Worm (Caenorhabditis elegans) whole organism, L3 larva: ENCODE data around the gene zmp-5.
A peak's percentile ranks its signal among the peaks of the same experiment; 100 is the strongest.

Source experiments
- ZK546.5 ChIP-seq: sonication (generic microtip); optimal IDR thresholded peaks from 2 replicates; lab custom pipeline; 2017; ENCODE audit warnings: missing biosample characterization, missing genetic modification characterization
- aly-2 ChIP-seq: fragments of 150-350 bp; optimal IDR thresholded peaks from 2 replicates; lab custom pipeline; 2014; ENCODE audit warnings: missing biosample characterization, missing genetic modification characterization
- ama-1 ChIP-seq: fragments of 150-350 bp; optimal IDR thresholded peaks from 2 replicates; lab custom pipeline; 2018
- ceh-16 ChIP-seq: sonication (generic microtip); optimal IDR thresholded peaks from 2 replicates; lab custom pipeline; 2017; ENCODE audit warnings: missing biosample characterization, missing genetic modification characterization
- ceh-28 ChIP-seq: fragments of 150-350 bp; optimal IDR thresholded peaks from 2 replicates; lab custom pipeline; 2014; ENCODE audit warnings: missing biosample characterization, missing genetic modification reagents, missing genetic modification characterization
- ceh-82 ChIP-seq: fragments of 150-350 bp; optimal IDR thresholded peaks from 2 replicates; lab custom pipeline; 2014; ENCODE audit warnings: missing biosample characterization, missing genetic modification characterization
- ceh-9 ChIP-seq: sonication (generic microtip); optimal IDR thresholded peaks from 2 replicates; lab custom pipeline; 2018; ENCODE audit warnings: missing biosample characterization, missing genetic modification characterization
- daf-12 ChIP-seq: fragments of 150-350 bp; optimal IDR thresholded peaks from 2 replicates; lab custom pipeline; 2014; ENCODE audit warnings: missing biosample characterization, missing genetic modification reagents, missing genetic modification characterization
- egl-27 ChIP-seq: sonication (generic microtip); optimal IDR thresholded peaks from 4 replicates; lab custom pipeline; 2017; ENCODE audit warnings: missing biosample characterization, missing genetic modification reagents, missing genetic modification characterization
- egl-5 ChIP-seq: fragments of 150-350 bp; optimal IDR thresholded peaks from 2 replicates; lab custom pipeline; 2017; ENCODE audit warnings: missing biosample characterization, missing genetic modification reagents, missing genetic modification characterization, inconsistent platforms
- elt-1 ChIP-seq: fragments of 150-350 bp; optimal IDR thresholded peaks from 2 replicates; lab custom pipeline; 2014; ENCODE audit warnings: missing biosample characterization, missing genetic modification characterization
- elt-2 ChIP-seq: sonication (generic microtip); optimal IDR thresholded peaks from 2 replicates; lab custom pipeline; 2016; ENCODE audit warnings: missing genetic modification reagents, mild to moderate bottlenecking, missing genetic modification characterization, missing compliant biosample characterization
- eor-1 ChIP-seq, 2 experiments: fragments of 150-350 bp; optimal IDR thresholded peaks; 2 replicates each; lab custom pipeline; 2014 to 2018; ENCODE audit warnings: missing biosample characterization in 2 of 2, missing genetic modification characterization in 2 of 2
- fkh-10 ChIP-seq: sonication (generic microtip); optimal IDR thresholded peaks from 2 replicates; lab custom pipeline; 2017; ENCODE audit warnings: missing biosample characterization, missing genetic modification reagents, missing genetic modification characterization
- fkh-2 ChIP-seq: fragments of 150-350 bp; optimal IDR thresholded peaks from 2 replicates; lab custom pipeline; 2014; ENCODE audit warnings: missing biosample characterization, missing genetic modification reagents, missing genetic modification characterization
- fos-1 ChIP-seq: fragments of 150-350 bp; optimal IDR thresholded peaks from 2 replicates; lab custom pipeline; 2014; ENCODE audit warnings: missing biosample characterization, missing genetic modification characterization
- hmg-11 ChIP-seq: sonication (generic microtip); optimal IDR thresholded peaks from 2 replicates; lab custom pipeline; 2016; ENCODE audit warnings: missing genetic modification characterization, missing compliant biosample characterization
- jun-1 ChIP-seq: fragments of 150-350 bp; optimal IDR thresholded peaks from 2 replicates; lab custom pipeline; 2014; ENCODE audit warnings: missing biosample characterization, missing genetic modification reagents, missing genetic modification characterization
- lin-15B ChIP-seq: fragments of 150-350 bp; optimal IDR thresholded peaks from 2 replicates; lab custom pipeline; 2014; ENCODE audit warnings: missing biosample characterization, missing genetic modification characterization
- lsy-12 ChIP-seq: sonication (generic microtip); optimal IDR thresholded peaks from 2 replicates; lab custom pipeline; 2016; ENCODE audit warnings: mild to moderate bottlenecking, missing genetic modification characterization, missing compliant biosample characterization
- mdl-1 ChIP-seq: fragments of 150-350 bp; optimal IDR thresholded peaks from 2 replicates; lab custom pipeline; 2014; ENCODE audit warnings: missing biosample characterization, missing genetic modification characterization
- mml-1 ChIP-seq: fragments of 150-350 bp; sonication (generic microtip); optimal IDR thresholded peaks from 3 replicates; lab custom pipeline; 2014; ENCODE audit warnings: missing biosample characterization, missing genetic modification characterization
- nfya-1 ChIP-seq: sonication (generic microtip); optimal IDR thresholded peaks from 2 replicates; lab custom pipeline; 2017; ENCODE audit warnings: missing genetic modification characterization, mild to moderate bottlenecking, missing compliant biosample characterization, antibody characterized with exemption, moderate library complexity; ENCODE audit not compliant: insufficient read depth
- nhr-11 ChIP-seq: fragments of 150-350 bp; optimal IDR thresholded peaks from 2 replicates; lab custom pipeline; 2014; ENCODE audit warnings: missing biosample characterization, missing genetic modification characterization
- nhr-12 ChIP-seq: fragments of 150-350 bp; optimal IDR thresholded peaks from 2 replicates; lab custom pipeline; 2014; ENCODE audit warnings: missing biosample characterization, missing genetic modification characterization
- nhr-23 ChIP-seq: fragments of 150-350 bp; optimal IDR thresholded peaks from 2 replicates; lab custom pipeline; 2014; ENCODE audit warnings: missing biosample characterization, missing genetic modification reagents, missing genetic modification characterization
- nhr-237 ChIP-seq: fragments of 150-350 bp; optimal IDR thresholded peaks from 2 replicates; lab custom pipeline; 2014; ENCODE audit warnings: missing biosample characterization, missing genetic modification characterization
- nhr-25 ChIP-seq: sonication (generic microtip); optimal IDR thresholded peaks from 2 replicates; lab custom pipeline; 2017; ENCODE audit warnings: missing biosample characterization, missing genetic modification characterization
- nhr-28 ChIP-seq: fragments of 150-350 bp; optimal IDR thresholded peaks from 2 replicates; lab custom pipeline; 2014; ENCODE audit warnings: missing biosample characterization, missing genetic modification characterization
- nhr-43 ChIP-seq: sonication (generic microtip); optimal IDR thresholded peaks from 2 replicates; lab custom pipeline; 2016; ENCODE audit warnings: mild to moderate bottlenecking, missing genetic modification characterization, missing compliant biosample characterization; ENCODE audit not compliant: poor library complexity, severe bottlenecking
- nhr-67 ChIP-seq: fragments of 150-350 bp; optimal IDR thresholded peaks from 2 replicates; lab custom pipeline; 2014; ENCODE audit warnings: missing biosample characterization, missing genetic modification characterization
- nhr-76 ChIP-seq: fragments of 150-350 bp; sonication (generic microtip); optimal IDR thresholded peaks from 5 replicates; lab custom pipeline; 2014; ENCODE audit warnings: missing biosample characterization, missing genetic modification characterization
- nhr-77 ChIP-seq: fragments of 150-350 bp; optimal IDR thresholded peaks from 2 replicates; lab custom pipeline; 2014; ENCODE audit warnings: missing biosample characterization, missing genetic modification characterization
- pha-4 ChIP-seq: fragments of 150-350 bp; optimal IDR thresholded peaks from 2 replicates; lab custom pipeline; 2014; ENCODE audit warnings: missing biosample characterization, missing genetic modification reagents, missing genetic modification characterization
- pqm-1 ChIP-seq: fragments of 150-350 bp; optimal IDR thresholded peaks from 2 replicates; lab custom pipeline; 2017; ENCODE audit warnings: missing biosample characterization, missing genetic modification characterization, inconsistent platforms
- sea-2 ChIP-seq: fragments of 150-350 bp; sonication (generic microtip); optimal IDR thresholded peaks from 4 replicates; lab custom pipeline; 2014; ENCODE audit warnings: missing biosample characterization, missing genetic modification reagents, missing genetic modification characterization
- skn-1 ChIP-seq: fragments of 150-350 bp; optimal IDR thresholded peaks from 2 replicates; lab custom pipeline; 2014; ENCODE audit warnings: missing biosample characterization, missing genetic modification characterization
- snpc-4 ChIP-seq: fragments of 150-350 bp; optimal IDR thresholded peaks from 2 replicates; lab custom pipeline; 2014; ENCODE audit warnings: missing biosample characterization, missing genetic modification characterization
- tbx-2 ChIP-seq: sonication (generic microtip); optimal IDR thresholded peaks from 2 replicates; lab custom pipeline; 2016; ENCODE audit warnings: mild to moderate bottlenecking, missing genetic modification characterization, missing compliant biosample characterization
- unc-39 ChIP-seq: sonication (generic microtip); optimal IDR thresholded peaks from 4 replicates; lab custom pipeline; 2017; ENCODE audit warnings: missing biosample characterization, missing genetic modification characterization
- unc-62 ChIP-seq: fragments of 150-350 bp; sonication (generic microtip); optimal IDR thresholded peaks from 4 replicates; lab custom pipeline; 2014; ENCODE audit warnings: missing biosample characterization, missing genetic modification reagents, missing genetic modification characterization
- zag-1 ChIP-seq: fragments of 150-350 bp; optimal IDR thresholded peaks from 2 replicates; lab custom pipeline; 2014; ENCODE audit warnings: missing biosample characterization, missing genetic modification characterization
- ztf-4 ChIP-seq: fragments of 150-350 bp; optimal IDR thresholded peaks from 2 replicates; lab custom pipeline; 2014; ENCODE audit warnings: missing biosample characterization, missing genetic modification characterization

The zmp-5 gene

ce11 chrX:12664987-12665451 lies 18.1 kb downstream of the zmp-5 start (continued):
- TF ChIP-seq fkh-2 (tag; lab: Kevin White, UChicago) (no peak), nhr-43 (peak; percentile 77)

ce11 chrX:12665799-12666198 lies 18.9 kb downstream of the zmp-5 start:
- TF ChIP-seq sea-2 (GFP tag; lab: Kevin White, UChicago) = no peak
- peak; percentile 82 for TF ChIP-seq ama-1 (lab: Kevin White, UChicago)

DNA sequence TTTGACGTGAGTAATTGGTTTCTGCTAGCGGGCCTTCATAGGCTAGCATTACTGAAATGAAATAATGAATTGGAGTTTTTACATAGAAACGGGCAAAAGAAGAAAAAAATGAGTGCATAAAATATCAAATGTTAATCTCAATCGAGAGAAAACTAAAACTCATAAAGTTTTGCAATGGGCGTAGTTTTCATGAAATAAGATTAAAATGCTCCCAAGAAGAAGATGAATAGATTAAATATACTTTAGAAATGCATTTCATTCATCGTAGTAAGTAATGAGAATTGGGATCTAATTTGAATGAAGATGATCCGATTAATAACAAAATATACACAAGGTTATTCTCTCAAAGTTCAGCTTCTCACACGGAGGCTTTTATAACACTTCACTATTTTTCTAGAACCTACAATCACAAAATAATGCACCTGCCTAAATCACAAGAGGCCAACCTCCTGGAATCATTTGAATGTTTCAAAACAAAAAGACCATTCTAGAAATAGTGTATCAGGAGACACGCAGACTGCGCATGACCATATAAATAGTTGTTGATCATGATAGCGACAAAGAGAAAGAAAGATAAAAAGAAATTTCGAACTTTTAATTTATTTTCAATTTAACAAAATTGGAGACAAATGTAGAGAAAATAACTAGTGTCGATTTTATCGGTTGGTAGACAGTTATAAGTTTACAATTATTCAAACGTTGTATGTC lies 21.0 kb downstream of the zmp-5 start, which contains the start of gene nhr-17:
Gene nhr-17 (minus strand): TSS at position 51 of the 708 bp plus-strand sequence.
- TF ChIP-seq nhr-25 (tag; lab: Kevin White, UChicago) = peak; percentile 20
- TF ChIP-seq elt-2 = peak; percentile 43
- no peak for TF ChIP-seq unc-39
- TF ChIP-seq nhr-43 = no peak
- peak; percentile 14 for TF ChIP-seq nfya-1 (tag; lab: Kevin White, UChicago)
- peak; percentile 49 for TF ChIP-seq pha-4 (tag; lab: Kevin White, UChicago)
- TF ChIP-seq, all 47 proteins: peak for 4

DNA sequence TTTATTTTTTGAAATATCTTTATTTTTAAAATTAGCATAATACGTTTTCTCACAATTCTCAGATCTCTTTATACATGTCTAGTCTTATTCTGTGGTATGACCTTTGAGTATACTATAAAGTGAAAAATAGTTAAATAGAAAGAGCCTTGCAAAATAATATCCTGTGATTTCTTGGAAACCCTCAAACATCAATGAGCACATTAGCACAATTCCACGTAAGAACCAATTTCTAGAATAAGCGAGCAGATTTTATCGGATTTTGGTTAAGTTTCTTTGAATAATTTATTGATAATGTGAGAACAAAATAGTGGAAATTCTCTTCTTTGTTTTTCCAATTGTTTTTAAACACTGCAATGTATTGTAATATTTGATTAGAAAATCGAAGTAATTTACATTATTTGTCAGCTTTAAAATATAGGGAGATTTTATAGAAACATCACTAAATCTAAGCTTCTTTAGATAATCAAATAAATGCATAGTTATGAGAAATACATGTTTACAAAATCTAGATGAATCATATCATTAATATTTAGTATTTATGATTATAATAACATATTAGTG lies 22.1 kb downstream of the zmp-5 start:
- TF ChIP-seq egl-27 (no peak), nhr-11 (tag; lab: Kevin White, UChicago) (peak; percentile 41)
- TF ChIP-seq, all 47 proteins: peak for 1

DNA sequence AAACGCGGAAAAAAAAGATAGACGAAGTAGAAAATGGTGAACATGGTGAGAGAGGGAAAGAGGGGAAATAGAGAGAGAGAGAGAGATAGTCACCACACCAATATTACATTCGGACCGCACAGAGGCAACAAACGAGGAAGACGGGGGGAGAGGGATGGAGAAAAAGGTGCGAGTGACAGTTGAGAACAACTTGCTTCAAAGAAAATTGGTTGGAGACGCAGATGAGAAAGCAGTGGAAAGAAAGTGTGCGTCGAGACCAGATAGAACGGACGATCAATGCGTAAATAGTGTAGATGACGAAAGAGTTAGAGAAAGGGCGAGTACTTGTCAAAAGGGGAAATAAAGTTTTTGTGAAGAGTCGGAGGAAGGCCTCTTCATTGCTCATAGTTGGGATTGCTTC lies 23.5 kb downstream of the zmp-5 start:
- TF ChIP-seq ceh-82 (tag; lab: Kevin White, UChicago) (peak; percentile 26), lin-15B (tag; lab: Kevin White, UChicago) (peak; percentile 23), nhr-237 (no peak), jun-1 (tag; lab: Kevin White, UChicago) (no peak), mml-1 (tag; lab: Kevin White, UChicago) (no peak), egl-5 (peak; percentile 64), nhr-11 (tag; lab: Kevin White, UChicago) (no peak), eor-1 (tag; optimal IDR thresholded peaks at IDR 0.05; lab: Kevin White, UChicago) (no peak), aly-2 (tag; lab: Kevin White, UChicago) (no peak), ZK546.5 (tag; lab: Kevin White, UChicago) (no peak), daf-12 (no peak), fkh-2 (tag; lab: Kevin White, UChicago) (no peak), pqm-1 (peak; percentile 57), elt-1 (peak; percentile 69), ceh-28 (tag; lab: Kevin White, UChicago) (peak; percentile 70), nhr-76 (tag; lab: Kevin White, UChicago) (no peak), ceh-9 (no peak), tbx-2 (peak; percentile 74), nfya-1 (tag; lab: Kevin White, UChicago) (peak; percentile 87), elt-2 (peak; percentile 64), unc-62 (GFP tag; lab: Kevin White, UChicago) (peak; percentile 84), nhr-28 (tag; lab: Kevin White, UChicago) (no peak), fos-1 (tag; lab: Kevin White, UChicago) (no peak), nhr-12 (tag; lab: Kevin White, UChicago) (no peak), egl-27 (no peak), mdl-1 (tag; lab: Kevin White, UChicago) (peak; percentile 27), zag-1 (no peak), sea-2 (GFP tag; lab: Kevin White, UChicago) (no peak), snpc-4 (peak; percentile 10), nhr-77 (tag; lab: Kevin White, UChicago) (no peak), ceh-16 (tag; lab: Kevin White, UChicago) (no peak), ztf-4 (tag; lab: Kevin White, UChicago) (peak; percentile 21), nhr-23 (peak; percentile 70), hmg-11 (tag; lab: Kevin White, UChicago) (peak; percentile 95), nhr-43 (peak; percentile 50), lsy-12 (tag; lab: Kevin White, UChicago) (peak; percentile 41), ama-1 (lab: Kevin White, UChicago) (peak; percentile 66), skn-1 (tag; lab: Kevin White, UChicago) (peak; percentile 25), unc-39 (no peak), nhr-25 (tag; lab: Kevin White, UChicago) (peak; percentile 75), nhr-67 (tag; lab: Kevin White, UChicago) (no peak), fkh-10 (GFP tag; lab: Kevin White, UChicago) (peak; percentile 84)
